Fruit fly (Drosophila melanogaster): ENCODE measurements around the gene CASK.

CASK gene

DNA sequence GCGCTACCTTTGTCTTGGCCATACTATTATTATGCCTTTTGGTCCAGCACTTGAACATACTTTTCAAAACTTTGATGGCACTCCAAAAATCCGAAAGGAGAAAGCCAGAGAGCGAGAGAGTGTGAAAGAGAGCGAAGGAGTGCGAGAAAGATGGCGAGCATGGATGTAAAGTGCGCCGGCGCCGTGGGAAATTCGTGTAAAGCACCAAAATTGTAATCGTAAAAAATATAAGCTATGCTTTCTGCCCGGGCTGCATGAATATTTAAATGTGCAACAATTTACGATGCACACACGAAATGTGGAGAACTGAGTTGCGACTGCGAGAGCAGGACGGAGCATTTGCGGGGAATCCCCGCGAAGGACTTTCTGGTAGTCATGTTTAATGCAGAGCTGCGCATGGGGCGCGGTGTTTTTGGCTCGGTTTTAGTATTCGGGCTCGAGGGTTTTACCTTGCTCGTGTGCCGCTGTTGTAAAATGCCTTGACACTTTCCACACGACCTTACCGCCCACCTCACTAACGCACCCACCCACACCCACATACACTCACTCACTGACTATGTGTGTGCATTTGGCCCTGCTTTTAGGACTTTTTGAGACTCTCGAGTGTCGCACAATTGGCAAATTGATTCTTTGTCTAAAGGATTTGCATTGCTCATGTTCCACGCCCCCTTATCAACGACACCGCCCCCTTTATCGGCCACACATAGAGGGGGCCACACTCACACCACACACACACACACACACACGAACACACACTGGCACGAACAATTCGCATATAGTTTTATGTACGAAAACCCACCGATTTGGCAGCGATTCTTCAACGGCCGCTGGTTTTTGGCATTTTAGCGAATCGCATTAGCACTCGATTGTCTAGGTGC is 551 bp downstream of the CASK start (continued):
- TF ChIP-seq Dip2 (GFP tag; IDR thresholded peaks at IDR 0.05): peak; percentile 89

DNA sequence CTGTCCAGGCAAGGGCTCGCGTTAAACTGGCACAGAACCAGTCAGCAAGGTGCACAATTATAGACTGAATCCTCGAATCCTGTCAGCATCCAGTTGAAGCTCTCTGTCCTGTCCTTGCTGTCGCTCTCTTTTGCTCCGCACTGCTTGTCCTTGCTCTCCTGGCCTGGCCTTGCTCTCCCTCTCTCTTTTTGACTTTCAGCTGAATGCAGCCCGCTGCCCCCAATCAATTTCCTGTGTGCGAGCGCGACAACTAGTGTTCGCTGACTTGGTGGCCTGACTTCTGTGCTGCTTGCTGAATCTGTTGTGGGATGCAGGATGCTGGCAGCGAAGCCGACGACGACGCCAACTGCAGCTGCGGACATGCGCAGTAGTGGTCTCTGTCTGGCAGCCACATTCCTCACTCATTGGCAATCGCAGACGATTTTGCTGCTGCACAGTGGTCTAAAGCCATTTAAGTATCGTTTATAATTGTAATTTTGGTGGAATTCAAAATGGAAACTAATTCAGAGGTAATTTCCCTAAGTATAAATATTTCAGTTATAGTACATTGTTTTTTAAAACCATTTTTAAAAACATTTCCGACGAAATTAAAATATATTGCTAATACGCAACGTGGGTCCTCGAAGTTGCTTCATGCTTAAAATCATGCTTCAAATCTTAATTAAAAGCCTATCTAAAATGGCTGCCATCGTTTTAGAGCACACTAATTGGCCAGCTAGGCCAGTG is 13.7 kb downstream of the CASK start:
- TF ChIP-seq exex (tag; optimal IDR thresholded peaks at IDR 0.05) (no peak), Doc2 (GFP tag; IDR thresholded peaks at IDR 0.05) (no peak), CG4424 (GFP tag; optimal IDR thresholded peaks at IDR 0.05) (no peak), sima (GFP tag; optimal IDR thresholded peaks at IDR 0.05) (no peak), CG16863 (GFP tag; optimal IDR thresholded peaks at IDR 0.05) (no peak), CG31365 (tag; optimal IDR thresholded peaks at IDR 0.05) (peak; percentile 63), CG5953 (GFP tag; IDR thresholded peaks at IDR 0.05) (no peak), CG4617 (GFP tag; optimal IDR thresholded peaks at IDR 0.05; ENCODE audit: borderline replicate concordance) (no peak), mam (GFP tag; optimal IDR thresholded peaks at IDR 0.05) (no peak), Ets65A (GFP tag) (peak; percentile 69), CG15514 (GFP tag; optimal IDR thresholded peaks at IDR 0.05) (peak; percentile 10), Meics (GFP tag; optimal IDR thresholded peaks at IDR 0.05) (peak; percentile 61), cas (GFP tag; IDR thresholded peaks at IDR 0.05) (no peak), CG31441 (GFP tag; IDR thresholded peaks at IDR 0.05) (no peak), CG8478 (optimal IDR thresholded peaks at IDR 0.05) (peak; percentile 83), sug (tag; optimal IDR thresholded peaks at IDR 0.05) (no peak), Fer1 (GFP tag; optimal IDR thresholded peaks at IDR 0.05) (no peak), oc (tag; optimal IDR thresholded peaks at IDR 0.05) (no peak), CG6854 (GFP tag; optimal IDR thresholded peaks at IDR 0.05) (no peak), CG14965 (GFP tag; optimal IDR thresholded peaks at IDR 0.05; ENCODE audit: borderline replicate concordance) (no peak), ash1 (GFP tag; optimal IDR thresholded peaks at IDR 0.05) (no peak), HmgD (GFP tag; optimal IDR thresholded peaks at IDR 0.05) (no peak), PHDP (tag; optimal IDR thresholded peaks at IDR 0.05) (no peak), nom (GFP tag; optimal IDR thresholded peaks at IDR 0.05) (peak; percentile 22), tin (GFP tag; optimal IDR thresholded peaks at IDR 0.05) (no peak), Rfx (GFP tag; IDR thresholded peaks at IDR 0.05) (0 out of 2 replicates have a peak, but pooled peaks have one; percentile 16), jing (GFP tag; optimal IDR thresholded peaks at IDR 0.05) (no peak), h (optimal IDR thresholded peaks at IDR 0.05) (no peak), bigmax (GFP tag; optimal IDR thresholded peaks at IDR 0.05) (no peak), danr (GFP tag; IDR thresholded peaks at IDR 0.05) (no peak), phol (tag; optimal IDR thresholded peaks at IDR 0.05) (peak; percentile 21), CG12104 (GFP tag; optimal IDR thresholded peaks at IDR 0.05) (no peak), row (GFP tag; IDR thresholded peaks at IDR 0.05) (peak; percentile 46), CG2678 (tag; optimal IDR thresholded peaks at IDR 0.05) (peak; percentile 54), D (optimal IDR thresholded peaks at IDR 0.05) (no peak), D (GFP tag; optimal IDR thresholded peaks at IDR 0.05) (no peak), cwo (GFP tag; optimal IDR thresholded peaks at IDR 0.05) (peak; percentile 47), Med (GFP tag) (peak; percentile 57), CG17802 (tag; optimal IDR thresholded peaks at IDR 0.05) (no peak), CG10979 (tag; optimal IDR thresholded peaks at IDR 0.05) (no peak), CG12769 (tag; optimal IDR thresholded peaks at IDR 0.05) (no peak), CG7372 (GFP tag; IDR thresholded peaks at IDR 0.05) (0 out of 2 replicates have a peak, but pooled peaks have one; percentile 18), NK7.1 (GFP tag; optimal IDR thresholded peaks at IDR 0.05) (no peak), Trl (optimal IDR thresholded peaks at IDR 0.05) (peak; percentile 57 to 64), Trl (GFP tag; optimal IDR thresholded peaks at IDR 0.05) (no peak), gcm (GFP tag; optimal IDR thresholded peaks at IDR 0.05) (no peak)
